Worm (Caenorhabditis elegans) whole organism, early embryonic: ENCODE data around the gene Y50D4A.4.

ENCODE experiments used
- B0310.2 ChIP-seq: sonication (generic microtip); optimal IDR thresholded peaks from 2 replicates; lab custom pipeline; 2016; ENCODE audit warnings: mild to moderate bottlenecking, missing genetic modification characterization, missing compliant biosample characterization
- F13C5.2 ChIP-seq: sonication (generic microtip); optimal IDR thresholded peaks from 2 replicates; lab custom pipeline; 2017; ENCODE audit warnings: mild to moderate bottlenecking, missing genetic modification characterization, inconsistent platforms, missing compliant biosample characterization
- aly-1 ChIP-seq: sonication (generic microtip); optimal IDR thresholded peaks from 2 replicates; lab custom pipeline; 2016; ENCODE audit warnings: missing genetic modification characterization, missing compliant biosample characterization
- ama-1 ChIP-seq: fragments of 150-350 bp; optimal IDR thresholded peaks from 2 replicates; lab custom pipeline; 2014
- ceh-13 ChIP-seq: fragments of 200-800 bp; sonication (Bioruptor generic); optimal IDR thresholded peaks from 2 replicates; lab custom pipeline; 2018; ENCODE audit warnings: mild to moderate bottlenecking, missing genetic modification characterization, missing compliant biosample characterization
- ceh-36 ChIP-seq: sonication (generic microtip); optimal IDR thresholded peaks from 2 replicates; lab custom pipeline; 2016; ENCODE audit warnings: missing genetic modification characterization, inconsistent platforms, missing compliant biosample characterization
- ets-7 ChIP-seq: sonication (generic microtip); optimal IDR thresholded peaks from 2 replicates; lab custom pipeline; 2016; ENCODE audit warnings: missing genotype, missing genetic modification characterization, missing compliant biosample characterization
- flt-1 ChIP-seq: fragments of 200-800 bp; sonication (Bioruptor generic); IDR thresholded peaks from 2 replicates; pipeline ENCODE4 v1.3.6; 2022; ENCODE audit warnings: missing genetic modification characterization, missing compliant biosample characterization
- hmbx-1 ChIP-seq: sonication (generic microtip); optimal IDR thresholded peaks from 2 replicates; lab custom pipeline; 2016; ENCODE audit warnings: mild to moderate bottlenecking, missing genetic modification characterization, missing compliant biosample characterization
- hmg-4 ChIP-seq: fragments of 200-800 bp; sonication (Bioruptor generic); optimal IDR thresholded peaks from 2 replicates; lab custom pipeline; 2018; ENCODE audit warnings: mild to moderate bottlenecking, missing genetic modification characterization, missing compliant biosample characterization
- hnd-1 ChIP-seq: sonication (generic microtip); optimal IDR thresholded peaks from 2 replicates; lab custom pipeline; 2016; ENCODE audit warnings: missing genetic modification characterization, missing compliant biosample characterization
- pes-1 ChIP-seq: fragments of 200-800 bp; sonication (Bioruptor generic); IDR thresholded peaks from 2 replicates; pipeline ENCODE4 v1.3.6; 2022; ENCODE audit warnings: missing genetic modification reagents, missing genetic modification characterization, missing compliant biosample characterization
- scrt-1 ChIP-seq: fragments of 200-800 bp; sonication (Bioruptor generic); IDR thresholded peaks from 2 replicates; pipeline ENCODE4 v1.3.6; 2022; ENCODE audit warnings: missing genetic modification characterization, missing compliant biosample characterization
- sea-1 ChIP-seq: fragments of 200-800 bp; sonication (Bioruptor generic); conservative IDR thresholded peaks from 2 replicates; pipeline ENCODE4 v1.3.6; 2022; ENCODE audit warnings: missing genetic modification characterization, missing compliant biosample characterization
- tbx-11 ChIP-seq: fragments of 200-800 bp; sonication (Bioruptor generic); IDR thresholded peaks from 2 replicates; pipeline ENCODE4 v1.3.6; 2022; ENCODE audit warnings: missing genetic modification characterization, missing compliant biosample characterization
- tbx-37 ChIP-seq: fragments of 200-800 bp; sonication (Bioruptor generic); conservative IDR thresholded peaks from 2 replicates; pipeline ENCODE4 v1.3.6; 2022; ENCODE audit warnings: missing genetic modification reagents, missing genetic modification characterization, missing compliant biosample characterization
- tra-4 ChIP-seq: sonication (generic microtip); optimal IDR thresholded peaks from 2 replicates; lab custom pipeline; 2017; ENCODE audit warnings: missing genetic modification characterization, missing compliant biosample characterization

The Y50D4A.4 gene

ce11 chrV:1228884-1229662 lies 33.1 kb upstream of the Y50D4A.4 start:
- TF ChIP-seq ceh-13 (GFP tag; lab: Kevin White, UChicago) (peak; percentile 18), ets-7 (tag; lab: Kevin White, UChicago) (no peak), ceh-36 (tag; lab: Kevin White, UChicago) (peak; percentile 52), tbx-11 (GFP tag; lab: Robert Waterston, UW) (no peak), hmbx-1 (tag; lab: Kevin White, UChicago) (no peak), scrt-1 (GFP tag; lab: Robert Waterston, UW) (no peak), aly-1 (tag; lab: Kevin White, UChicago) (no peak), pes-1 (peak; percentile 10; the same call in 1 of the 2 replicates), tbx-37 (GFP tag; lab: Robert Waterston, UW) (no peak)

- TF ChIP-seq hmg-4 (GFP tag; lab: Kevin White, UChicago) (no peak), ets-7 (tag; lab: Kevin White, UChicago) (no peak), flt-1 (GFP tag; lab: Robert Waterston, UW) (no peak), aly-1 (tag; lab: Kevin White, UChicago) (no peak), ceh-13 (GFP tag; lab: Kevin White, UChicago) (no peak), hnd-1 (tag; lab: Kevin White, UChicago) (no peak), ceh-36 (tag; lab: Kevin White, UChicago) (no peak), tbx-37 (GFP tag; lab: Robert Waterston, UW) (no peak), tbx-11 (GFP tag; lab: Robert Waterston, UW) (no peak), pes-1 (no peak), ama-1 (lab: Kevin White, UChicago) (no peak), F13C5.2 (no peak)
Measured at ce11 chrV:1227756-1228665, 32.1 kb upstream of the Y50D4A.4 start.

ce11 chrV:1226239-1226638 lies 30.3 kb upstream of the Y50D4A.4 start:
- TF ChIP-seq sea-1 (GFP tag; lab: Robert Waterston, UW): no peak
- TF ChIP-seq tbx-37 (GFP tag; lab: Robert Waterston, UW): no peak
- TF ChIP-seq B0310.2 (tag; lab: Kevin White, UChicago): no peak
- TF ChIP-seq tra-4: no peak
- TF ChIP-seq ceh-36 (tag; lab: Kevin White, UChicago): no peak
- TF ChIP-seq ceh-13 (GFP tag; lab: Kevin White, UChicago): no peak
- TF ChIP-seq F13C5.2: no peak
- TF ChIP-seq hmbx-1 (tag; lab: Kevin White, UChicago): no peak
- TF ChIP-seq ama-1 (lab: Kevin White, UChicago): no peak
- TF ChIP-seq aly-1 (tag; lab: Kevin White, UChicago): no peak
- no peak for TF ChIP-seq hmg-4 (GFP tag; lab: Kevin White, UChicago)
- TF ChIP-seq ets-7 (tag; lab: Kevin White, UChicago): no peak

- TF ChIP-seq ceh-13 (GFP tag; lab: Kevin White, UChicago): no peak
Measured at ce11 chrV:1223559-1223958, 27.6 kb upstream of the Y50D4A.4 start.

- TF ChIP-seq hmg-4 (GFP tag; lab: Kevin White, UChicago): no peak
- no peak for TF ChIP-seq flt-1 (GFP tag; lab: Robert Waterston, UW)
- TF ChIP-seq tra-4: no peak
- no peak for TF ChIP-seq tbx-37 (GFP tag; lab: Robert Waterston, UW)
- no peak for TF ChIP-seq tbx-11 (GFP tag; lab: Robert Waterston, UW)
- no peak for TF ChIP-seq aly-1 (tag; lab: Kevin White, UChicago)
- no peak for TF ChIP-seq B0310.2 (tag; lab: Kevin White, UChicago)
- TF ChIP-seq scrt-1 (GFP tag; lab: Robert Waterston, UW): no peak
- TF ChIP-seq hmbx-1 (tag; lab: Kevin White, UChicago): no peak
- no peak for TF ChIP-seq sea-1 (GFP tag; lab: Robert Waterston, UW)
- no peak for TF ChIP-seq ceh-36 (tag; lab: Kevin White, UChicago)
- no peak for TF ChIP-seq pes-1
- no peak for TF ChIP-seq ceh-13 (GFP tag; lab: Kevin White, UChicago)
- TF ChIP-seq ets-7 (tag; lab: Kevin White, UChicago): no peak
Measured at ce11 chrV:1220509-1220908, 24.6 kb upstream of the Y50D4A.4 start, which contains the start of gene Y50D4A.10. TSS of gene Y50D4A.10 (minus strand) at chrV:1220565.

- TF ChIP-seq aly-1 (tag; lab: Kevin White, UChicago) (no peak), hnd-1 (tag; lab: Kevin White, UChicago) (no peak), tbx-11 (GFP tag; lab: Robert Waterston, UW) (no peak), tra-4 (no peak)
Measured at ce11 chrV:1207589-1207988, 11.7 kb upstream of the Y50D4A.4 start, which contains the start of gene Y50D4A.1. TSS of gene Y50D4A.1 (plus strand) at chrV:1207889.

- no peak for TF ChIP-seq F13C5.2
- 0 out of 2 replicates have a peak, but pooled peaks have one; percentile 24 for TF ChIP-seq pes-1
- no peak for TF ChIP-seq tbx-11 (GFP tag; lab: Robert Waterston, UW)
- no peak for TF ChIP-seq sea-1 (GFP tag; lab: Robert Waterston, UW)
- no peak for TF ChIP-seq flt-1 (GFP tag; lab: Robert Waterston, UW)
- TF ChIP-seq B0310.2 (tag; lab: Kevin White, UChicago): no peak
- no peak for TF ChIP-seq ama-1 (lab: Kevin White, UChicago)
- TF ChIP-seq ets-7 (tag; lab: Kevin White, UChicago): no peak
Measured at ce11 chrV:1206971-1207370, 11.0 kb upstream of the Y50D4A.4 start, which contains the start of gene Y50D4A.5. TSS of gene Y50D4A.5 (plus strand) at chrV:1207307.
